Fruit fly (Drosophila melanogaster) whole organism, embryonic: Measurements from ENCODE around the gene CG6136.

Source experiments
- Aef1 ChIP-seq: fragments of 200-800 bp; sonication (Bioruptor generic); IDR thresholded peaks from 3 replicates; pipeline ENCODE4 v1.3.6; 2022; ENCODE audit warnings: missing biosample characterization, missing genetic modification characterization
- BEAF-32 ChIP-seq: fragments of 200-800 bp; sonication (Bioruptor generic); optimal IDR thresholded peaks from 3 replicates; lab custom pipeline; 2017; ENCODE audit warnings: missing biosample characterization, missing genetic modification characterization, mild to moderate bottlenecking, moderate library complexity, missing genetic modification reagents
- Bdp1 ChIP-seq: fragments of 200-800 bp; sonication (Bioruptor generic); optimal IDR thresholded peaks from 3 replicates; lab custom pipeline; 2016; ENCODE audit warnings: missing biosample characterization, missing genetic modification characterization
- CG12236 ChIP-seq: fragments of 200-800 bp; sonication (Bioruptor generic); optimal IDR thresholded peaks from 2 replicates; lab custom pipeline; 2016; ENCODE audit warnings: missing biosample characterization, missing genetic modification characterization
- CG12769 ChIP-seq: fragments of 200-800 bp; sonication (Bioruptor generic); optimal IDR thresholded peaks from 2 replicates; lab custom pipeline; 2019; ENCODE audit warnings: missing biosample characterization, mild to moderate bottlenecking, missing genetic modification characterization, moderate library complexity
- CG13123 ChIP-seq: fragments of 200-800 bp; sonication (Bioruptor generic); optimal IDR thresholded peaks from 2 replicates; lab custom pipeline; 2016; ENCODE audit warnings: missing biosample characterization, missing genetic modification characterization
- CG13287 ChIP-seq: fragments of 200-800 bp; sonication (Bioruptor generic); IDR thresholded peaks from 2 replicates; pipeline ENCODE4 v1.3.6; 2022; ENCODE audit warnings: missing biosample characterization, missing genetic modification characterization; ENCODE audit not compliant: partially characterized antibody
- CG13424 ChIP-seq: fragments of 200-800 bp; sonication (Bioruptor generic); optimal IDR thresholded peaks from 2 replicates; lab custom pipeline; 2019; ENCODE audit warnings: missing biosample characterization, mild to moderate bottlenecking, missing genetic modification characterization, moderate library complexity
- CG14667 ChIP-seq: fragments of 200-800 bp; sonication (Bioruptor generic); IDR thresholded peaks from 2 replicates; pipeline ENCODE4 v1.3.6; 2022; ENCODE audit warnings: missing biosample characterization, missing genetic modification characterization
- CG14965 ChIP-seq: fragments of 200-800 bp; sonication (Bioruptor generic); optimal IDR thresholded peaks from 2 replicates; lab custom pipeline; 2016; ENCODE audit warnings: missing biosample characterization, missing genetic modification characterization, borderline replicate concordance
- CG1602 ChIP-seq: fragments of 200-800 bp; sonication (Bioruptor generic); optimal IDR thresholded peaks from 3 replicates; lab custom pipeline; 2016; ENCODE audit warnings: missing biosample characterization, missing genetic modification characterization
- CG18619 ChIP-seq: fragments of 200-800 bp; sonication (Bioruptor generic); optimal IDR thresholded peaks from 3 replicates; lab custom pipeline; 2017; ENCODE audit warnings: missing biosample characterization, mild to moderate bottlenecking, missing genetic modification characterization
- CG2678 ChIP-seq: fragments of 200-800 bp; sonication (Bioruptor generic); optimal IDR thresholded peaks from 3 replicates; lab custom pipeline; 2019; ENCODE audit warnings: missing biosample characterization, mild to moderate bottlenecking, missing genetic modification characterization, moderate library complexity
- CG31441 ChIP-seq: fragments of 200-800 bp; sonication (Bioruptor generic); IDR thresholded peaks from 2 replicates; pipeline ENCODE4 v1.3.6; 2022; ENCODE audit warnings: missing biosample characterization, missing genetic modification characterization
- CG3407 ChIP-seq: fragments of 200-800 bp; sonication (Bioruptor generic); optimal IDR thresholded peaks from 2 replicates; lab custom pipeline; 2018; ENCODE audit warnings: missing biosample characterization, mild to moderate bottlenecking, missing genetic modification characterization
- CG34422 ChIP-seq: fragments of 200-800 bp; sonication (Bioruptor generic); IDR thresholded peaks from 3 replicates; pipeline ENCODE4 v1.3.6; 2022; ENCODE audit warnings: missing biosample characterization, missing genetic modification characterization
- CG43689 ChIP-seq: fragments of 200-800 bp; sonication (Bioruptor generic); IDR thresholded peaks from 2 replicates; pipeline ENCODE4 v1.3.6; 2022; ENCODE audit warnings: missing biosample characterization, missing genetic modification characterization
- CG4404 ChIP-seq: fragments of 200-800 bp; sonication (Bioruptor generic); IDR thresholded peaks from 2 replicates; pipeline ENCODE4 v1.3.6; 2022; ENCODE audit warnings: missing biosample characterization, missing genetic modification characterization
- CG4730 ChIP-seq: fragments of 200-800 bp; sonication (Bioruptor generic); IDR thresholded peaks from 2 replicates; pipeline ENCODE4 v1.3.6; 2022; ENCODE audit warnings: missing biosample characterization, missing genetic modification characterization
- CG4820 ChIP-seq: fragments of 200-800 bp; sonication (Bioruptor generic); optimal IDR thresholded peaks from 3 replicates; lab custom pipeline; 2016; ENCODE audit warnings: missing biosample characterization, missing genetic modification characterization
- CG5245 ChIP-seq: fragments of 200-800 bp; sonication (Bioruptor generic); optimal IDR thresholded peaks from 3 replicates; lab custom pipeline; 2016; ENCODE audit warnings: missing biosample characterization, missing genetic modification characterization
- CG6689 ChIP-seq: fragments of 200-800 bp; sonication (Bioruptor generic); IDR thresholded peaks from 2 replicates; pipeline ENCODE4 v1.3.6; 2022; ENCODE audit warnings: missing biosample characterization, missing genetic modification characterization
- CG8089 ChIP-seq: fragments of 200-800 bp; sonication (Bioruptor generic); optimal IDR thresholded peaks from 3 replicates; lab custom pipeline; 2016; ENCODE audit warnings: missing biosample characterization, missing genetic modification characterization
- CG8290 ChIP-seq, 3 experiments: fragments of 200-800 bp; sonication (Bioruptor generic); optimal IDR thresholded peaks; 2 replicates each; lab custom pipeline; 2016 to 2019; ENCODE audit warnings: missing biosample characterization in 3 of 3, missing genetic modification characterization in 3 of 3, mild to moderate bottlenecking in 2 of 3, moderate library complexity in 1 of 3
- CG9437 ChIP-seq: fragments of 200-800 bp; sonication (Bioruptor generic); optimal IDR thresholded peaks from 2 replicates; lab custom pipeline; 2018; ENCODE audit warnings: missing biosample characterization, mild to moderate bottlenecking, missing genetic modification characterization
- CG9609 ChIP-seq: fragments of 200-800 bp; sonication (Bioruptor generic); optimal IDR thresholded peaks from 3 replicates; lab custom pipeline; 2016; ENCODE audit warnings: missing biosample characterization, missing genetic modification characterization
- CG9797 ChIP-seq: fragments of 200-800 bp; sonication (Bioruptor generic); optimal IDR thresholded peaks from 3 replicates; lab custom pipeline; 2018; ENCODE audit warnings: missing biosample characterization, mild to moderate bottlenecking, missing genetic modification characterization
- D19A ChIP-seq: fragments of 200-800 bp; optimal IDR thresholded peaks from 3 replicates; lab custom pipeline; 2019; ENCODE audit warnings: missing biosample characterization, mild to moderate bottlenecking, missing genetic modification characterization, moderate library complexity
- D19B ChIP-seq: fragments of 200-800 bp; sonication (Bioruptor generic); optimal IDR thresholded peaks from 2 replicates; lab custom pipeline; 2017; ENCODE audit warnings: missing biosample characterization, mild to moderate bottlenecking, missing genetic modification characterization
- Fer3 ChIP-seq: fragments of 200-800 bp; sonication (Bioruptor generic); optimal IDR thresholded peaks from 2 replicates; lab custom pipeline; 2018; ENCODE audit warnings: missing biosample characterization, mild to moderate bottlenecking, missing genetic modification characterization, moderate library complexity
- Gsc ChIP-seq: fragments of 200-800 bp; sonication (Bioruptor generic); IDR thresholded peaks from 2 replicates; pipeline ENCODE4 v1.3.6; 2022; ENCODE audit warnings: missing biosample characterization, missing genetic modification characterization
- HHEX ChIP-seq: fragments of 200-800 bp; sonication (Bioruptor generic); optimal IDR thresholded peaks from 3 replicates; lab custom pipeline; 2017; ENCODE audit warnings: missing biosample characterization, mild to moderate bottlenecking, missing genetic modification characterization, missing genetic modification reagents
- Hr3 ChIP-seq: fragments of 200-800 bp; sonication (Bioruptor generic); optimal IDR thresholded peaks from 3 replicates; lab custom pipeline; 2016; ENCODE audit warnings: missing biosample characterization, missing genetic modification characterization
- Myb ChIP-seq: fragments of 200-800 bp; sonication (Bioruptor generic); optimal IDR thresholded peaks from 2 replicates; lab custom pipeline; 2016; ENCODE audit warnings: missing biosample characterization, missing genetic modification characterization
- Sox102F ChIP-seq: fragments of 200-800 bp; sonication (Bioruptor generic); optimal IDR thresholded peaks from 2 replicates; lab custom pipeline; 2018; ENCODE audit warnings: missing biosample characterization, mild to moderate bottlenecking, missing genetic modification characterization, moderate library complexity
- Xbp1 ChIP-seq: fragments of 200-800 bp; sonication (Bioruptor generic); optimal IDR thresholded peaks from 3 replicates; lab custom pipeline; 2016; ENCODE audit warnings: missing biosample characterization, mild to moderate bottlenecking, missing genetic modification characterization
- ase ChIP-seq: fragments of 200-800 bp; sonication (Bioruptor generic); IDR thresholded peaks from 3 replicates; pipeline ENCODE4 v1.3.6; 2022; ENCODE audit warnings: missing biosample characterization, missing genetic modification characterization
- en ChIP-seq: fragments of 200-800 bp; sonication (Bioruptor generic); optimal IDR thresholded peaks from 2 replicates; lab custom pipeline; 2016; ENCODE audit warnings: missing biosample characterization, missing genetic modification characterization
- fd96Cb ChIP-seq: fragments of 200-800 bp; sonication (Bioruptor generic); optimal IDR thresholded peaks from 2 replicates; lab custom pipeline; 2018; ENCODE audit warnings: missing biosample characterization, mild to moderate bottlenecking, missing genetic modification characterization, moderate library complexity
- h ChIP-seq: fragments of >200 bp; optimal IDR thresholded peaks from 2 replicates; lab custom pipeline; 2017
- kah ChIP-seq: fragments of 200-800 bp; sonication (Bioruptor generic); optimal IDR thresholded peaks from 2 replicates; lab custom pipeline; 2018; ENCODE audit warnings: missing biosample characterization, mild to moderate bottlenecking, missing genetic modification characterization
- mirr ChIP-seq: fragments of 200-800 bp; sonication (Bioruptor generic); optimal IDR thresholded peaks from 3 replicates; lab custom pipeline; 2018; ENCODE audit warnings: missing biosample characterization, mild to moderate bottlenecking, missing genetic modification characterization
- oc ChIP-seq: fragments of 200-800 bp; sonication (Bioruptor generic); optimal IDR thresholded peaks from 2 replicates; lab custom pipeline; 2018; ENCODE audit warnings: missing biosample characterization, mild to moderate bottlenecking, missing genetic modification characterization, moderate library complexity
- phol ChIP-seq: fragments of 200-800 bp; sonication (Bioruptor generic); optimal IDR thresholded peaks from 3 replicates; lab custom pipeline; 2018; ENCODE audit warnings: missing biosample characterization, mild to moderate bottlenecking, missing genetic modification characterization, moderate library complexity
- prd ChIP-seq, 3 experiments: fragments of >200 bp in 2 of 3; fragments of 200-800 bp in 1 of 3; sonication (Bioruptor generic) in 1 of 3; optimal IDR thresholded peaks in 2 of 3; IDR thresholded peaks in 1 of 3; 2 replicates in 2 of 3; 3 replicates in 1 of 3; pipeline versions ENCODE4 v1.3.6 to Lab custom; 2017 to 2022; ENCODE audit warnings: missing biosample characterization in 1 of 3, missing genetic modification characterization in 1 of 3
- schlank ChIP-seq: fragments of 200-800 bp; sonication (Bioruptor generic); optimal IDR thresholded peaks from 2 replicates; lab custom pipeline; 2018; ENCODE audit warnings: missing biosample characterization, mild to moderate bottlenecking, missing genetic modification characterization
- slp2 ChIP-seq: fragments of 200-800 bp; sonication (Bioruptor generic); optimal IDR thresholded peaks from 2 replicates; lab custom pipeline; 2016; ENCODE audit warnings: missing biosample characterization, missing genetic modification characterization
- tio ChIP-seq: fragments of 200-800 bp; sonication (Bioruptor generic); optimal IDR thresholded peaks from 2 replicates; lab custom pipeline; 2017; ENCODE audit warnings: missing biosample characterization, missing genetic modification characterization, inconsistent platforms
- usp ChIP-seq: fragments of >200 bp; optimal IDR thresholded peaks from 2 replicates; lab custom pipeline; 2017; ENCODE audit warnings: missing biosample characterization, missing genetic modification characterization
- wdn ChIP-seq: fragments of 200-800 bp; sonication (Bioruptor generic); IDR thresholded peaks from 2 replicates; pipeline ENCODE4 v1.3.6; 2022; ENCODE audit warnings: missing biosample characterization, missing genetic modification characterization
- zfh1 ChIP-seq: fragments of 200-800 bp; sonication (Bioruptor generic); IDR thresholded peaks from 3 replicates; pipeline ENCODE4 v1.3.6; 2022; ENCODE audit warnings: missing biosample characterization, missing genetic modification characterization

The CG6136 gene

DNA sequence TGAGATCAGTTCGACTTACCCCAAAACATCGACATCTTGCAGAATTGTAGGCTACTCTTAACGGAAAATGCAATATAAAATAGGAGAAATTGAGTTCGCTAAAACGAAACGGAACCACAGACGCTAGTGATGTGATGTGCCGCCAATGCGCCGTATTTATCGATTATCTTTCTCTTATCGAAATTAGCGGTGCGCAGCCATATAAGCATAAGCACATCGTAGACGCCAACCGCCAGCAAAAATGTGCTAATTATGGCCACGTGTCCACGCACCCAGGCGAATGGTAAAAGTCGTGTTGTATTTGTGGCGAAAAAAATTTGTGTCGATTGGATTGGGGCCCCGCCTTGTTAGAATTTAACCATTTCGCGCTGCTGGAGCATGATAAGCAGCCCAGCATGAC, 39.0 kb downstream of the CG6136 start, which contains the start of the genes Fkbp39 and Cyfip (continued):
- peak; percentile 82 for TF ChIP-seq BEAF-32 (GFP tag; lab: Kevin White, UChicago)
- TF ChIP-seq CG9609 (GFP tag; lab: Kevin White, UChicago) = peak; percentile 44
- TF ChIP-seq h (lab: Kevin White, UChicago) = no peak
- no peak for TF ChIP-seq CG43689
- no peak for TF ChIP-seq prd (optimal IDR thresholded peaks at IDR 0.05; lab: Kevin White, UChicago)
- TF ChIP-seq prd (GFP tag; IDR thresholded peaks at IDR 0.05; lab: Robert Waterston, UW) = peak; percentile 46; the same call in 2 of the 3 replicates
- TF ChIP-seq en (GFP tag; lab: Kevin White, UChicago) = no peak
- TF ChIP-seq CG12769 (tag; lab: Kevin White, UChicago) = no peak
- TF ChIP-seq CG34422 (GFP tag; lab: Robert Waterston, UW) = peak; percentile 94
- no peak for TF ChIP-seq oc (tag; lab: Kevin White, UChicago)
- TF ChIP-seq slp2 = no peak
- no peak for TF ChIP-seq CG12236 (GFP tag; lab: Kevin White, UChicago)
- peak; percentile 65 for TF ChIP-seq Xbp1
- TF ChIP-seq kah (GFP tag; lab: Kevin White, UChicago) = peak; percentile 35
- TF ChIP-seq HHEX (GFP tag; lab: Kevin White, UChicago) = no peak
- TF ChIP-seq CG14667 (GFP tag; lab: Robert Waterston, UW) = no peak
- TF ChIP-seq Aef1 = peak; percentile 83
- no peak for TF ChIP-seq CG4404
- peak; percentile 69 for TF ChIP-seq Myb
- TF ChIP-seq usp (GFP tag; lab: Kevin White, UChicago) = no peak
- TF ChIP-seq D19B = no peak
- no peak for TF ChIP-seq CG2678 (tag; lab: Kevin White, UChicago)
- no peak for TF ChIP-seq CG1602
- TF ChIP-seq CG13287 (GFP tag; lab: Robert Waterston, UW) = peak; percentile 85
- TF ChIP-seq mirr = peak; percentile 21
- TF ChIP-seq CG14965 = no peak
- TF ChIP-seq CG13123 (GFP tag; lab: Kevin White, UChicago) = no peak
- no peak for TF ChIP-seq CG8290 (GFP tag; optimal IDR thresholded peaks at IDR 0.05; lab: Kevin White, UChicago)
- no peak for TF ChIP-seq CG8290 (tag; optimal IDR thresholded peaks at IDR 0.05; lab: Kevin White, UChicago)
- TF ChIP-seq CG6689 (GFP tag; lab: Robert Waterston, UW) = no peak
- 0 out of 3 replicates have a peak, but pooled peaks have one; percentile 27 for TF ChIP-seq ase (GFP tag; lab: Robert Waterston, UW)
- no peak for TF ChIP-seq schlank
- TF ChIP-seq Bdp1 = peak; percentile 19
- peak; percentile 87 for TF ChIP-seq CG9797 (GFP tag; lab: Kevin White, UChicago)
- TF ChIP-seq wdn = no peak
- TF ChIP-seq CG3407 (GFP tag; lab: Kevin White, UChicago) = no peak
- peak; percentile 38 for TF ChIP-seq CG9437 (GFP tag; lab: Kevin White, UChicago)
- TF ChIP-seq Sox102F = no peak
- no peak for TF ChIP-seq Gsc (GFP tag; lab: Robert Waterston, UW)
- TF ChIP-seq CG4730 = no peak
- peak; percentile 20 for TF ChIP-seq Hr3 (GFP tag; lab: Kevin White, UChicago)
- peak; percentile 27 for TF ChIP-seq Fer3
- no peak for TF ChIP-seq CG4820
- TF ChIP-seq CG5245 = no peak
- no peak for TF ChIP-seq D19A
- TF ChIP-seq CG13424 (tag; lab: Kevin White, UChicago) = peak; percentile 26
- TF ChIP-seq phol (tag; lab: Kevin White, UChicago) = peak; percentile 83
- TF ChIP-seq tio = no peak
- TF ChIP-seq CG18619 (GFP tag; lab: Kevin White, UChicago) = peak; percentile 45
- no peak for TF ChIP-seq CG31441
- no peak for TF ChIP-seq CG8089 (GFP tag; lab: Kevin White, UChicago)
- no peak for TF ChIP-seq fd96Cb (tag; lab: Kevin White, UChicago)
- no peak for TF ChIP-seq zfh1 (GFP tag; lab: Robert Waterston, UW)
